Worm (Caenorhabditis elegans): ENCODE measurements around the gene Y79H2A.12.

Gene Y79H2A.12

DNA sequence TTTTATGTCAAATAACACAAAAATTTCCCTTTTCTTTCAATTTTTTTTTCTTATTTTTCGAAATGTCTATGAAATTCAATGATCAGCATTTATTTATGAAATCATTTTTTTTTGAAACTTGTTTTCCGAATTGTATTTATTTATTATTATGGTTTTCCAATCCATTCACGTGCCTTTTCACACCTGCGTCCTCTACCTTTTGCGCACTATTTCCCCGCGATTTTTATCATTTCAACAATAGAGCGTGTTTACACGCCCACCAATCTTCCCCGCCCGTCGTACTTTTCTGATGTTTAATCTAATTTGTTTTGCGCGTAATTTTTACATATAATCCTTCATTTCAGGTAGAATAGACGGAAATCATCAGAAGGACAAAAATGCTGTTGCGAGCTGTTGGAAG is 38.8 kb downstream of the Y79H2A.12 start, which contains the start of gene wah-1 (continued):
- TF ChIP-seq daf-16 (GFP tag; optimal IDR thresholded peaks at IDR 0.05), result peak in 1 of 2 experiments; percentile 28
- peak; percentile 96 for TF ChIP-seq daf-16 (tag; optimal IDR thresholded peaks at IDR 0.05)
- TF ChIP-seq zfp-2 (tag; optimal IDR thresholded peaks at IDR 0.05), result no peak
- TF ChIP-seq skn-1 (tag; optimal IDR thresholded peaks at IDR 0.05), result no peak
- no peak for TF ChIP-seq ctbp-1 (GFP tag; IDR thresholded peaks at IDR 0.05)
- TF ChIP-seq mdl-1 (tag; optimal IDR thresholded peaks at IDR 0.05), result peak in 1 of 2 experiments; percentile 74
- TF ChIP-seq sdz-12 (GFP tag; optimal IDR thresholded peaks at IDR 0.05), result no peak
- TF ChIP-seq daf-8 (GFP tag; IDR thresholded peaks at IDR 0.05), result no peak
- no peak for TF ChIP-seq ceh-62 (tag; optimal IDR thresholded peaks at IDR 0.05)
- TF ChIP-seq duxl-1 (tag; optimal IDR thresholded peaks at IDR 0.05; ENCODE audit: poor library complexity), result no peak
- no peak for TF ChIP-seq zip-11 (GFP tag; IDR thresholded peaks at IDR 0.05)
- TF ChIP-seq egl-43 (GFP tag; IDR thresholded peaks at IDR 0.05), result no peak
- TF ChIP-seq mep-1 (tag; optimal IDR thresholded peaks at IDR 0.05), result no peak
- no peak for TF ChIP-seq T26A8.4 (GFP tag; IDR thresholded peaks at IDR 0.05)
- no peak for TF ChIP-seq Y48G9A.11 (GFP tag; IDR thresholded peaks at IDR 0.05)
- TF ChIP-seq ama-1 (optimal IDR thresholded peaks at IDR 0.05), result peak; percentile 59
- no peak for TF ChIP-seq Y75B8A.6 (GFP tag; IDR thresholded peaks at IDR 0.05)
- TF ChIP-seq nhr-111 (GFP tag; optimal IDR thresholded peaks at IDR 0.05), result no peak
- no peak for TF ChIP-seq Y105C5A.15 (GFP tag; IDR thresholded peaks at IDR 0.05)
- no peak for TF ChIP-seq rbr-2 (tag; optimal IDR thresholded peaks at IDR 0.05)
- no peak for TF ChIP-seq ZK337.2 (GFP tag; IDR thresholded peaks at IDR 0.05)
- no peak for TF ChIP-seq dmd-8 (GFP tag; IDR thresholded peaks at IDR 0.05)
- TF ChIP-seq aha-1 (tag), result no peak
- no peak for TF ChIP-seq unc-39 (tag; optimal IDR thresholded peaks at IDR 0.05)
- TF ChIP-seq pha-4 (GFP tag; IDR thresholded peaks at IDR 0.05), result no peak
- peak; percentile 42 for TF ChIP-seq pha-4 (tag; optimal IDR thresholded peaks at IDR 0.05)
- no peak for TF ChIP-seq zag-1 (tag; optimal IDR thresholded peaks at IDR 0.05)
- TF ChIP-seq lir-3 (tag; optimal IDR thresholded peaks at IDR 0.05), result no peak

DNA sequence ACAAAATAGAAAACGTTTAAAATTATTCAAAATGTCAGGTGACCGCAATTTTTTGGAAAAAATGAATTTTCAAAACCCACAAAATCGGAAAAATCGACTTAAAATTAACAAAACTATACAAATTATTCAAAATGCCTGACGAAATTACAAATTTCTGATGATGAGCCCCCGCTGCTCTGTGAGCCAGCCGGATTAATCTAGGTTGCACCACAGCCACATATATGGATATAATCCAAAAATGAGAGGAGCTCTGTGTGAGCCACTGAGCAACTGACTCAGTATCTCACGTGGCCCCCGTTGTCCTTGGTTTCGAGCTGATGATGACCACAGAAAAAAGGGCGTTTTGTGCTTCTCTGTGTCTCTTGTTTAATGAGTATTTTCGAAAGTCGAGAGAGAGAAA is 43.6 kb downstream of the Y79H2A.12 start:
- TF ChIP-seq nhr-42 (GFP tag; IDR thresholded peaks at IDR 0.05) (no peak), dmd-9 (GFP tag; IDR thresholded peaks at IDR 0.05) (no peak), nhr-48 (tag; optimal IDR thresholded peaks at IDR 0.05) (no peak), dpl-1 (GFP tag; optimal IDR thresholded peaks at IDR 0.05) (no peak), hlh-30 (tag; optimal IDR thresholded peaks at IDR 0.05; ENCODE audit: insufficient read depth) (no peak), F26F4.8 (GFP tag; conservative IDR thresholded peaks at IDR 0.05) (no peak), attf-4 (tag; optimal IDR thresholded peaks at IDR 0.05) (no peak), egl-27 (tag; optimal IDR thresholded peaks at IDR 0.05) (no peak), fos-1 (tag; optimal IDR thresholded peaks at IDR 0.05) (no peak), D1046.2 (GFP tag; IDR thresholded peaks at IDR 0.05) (no peak), dmd-8 (GFP tag; IDR thresholded peaks at IDR 0.05) (no peak), nhr-77 (tag; optimal IDR thresholded peaks at IDR 0.05) (no peak), mdt-29 (GFP tag; IDR thresholded peaks at IDR 0.05) (no peak)

DNA sequence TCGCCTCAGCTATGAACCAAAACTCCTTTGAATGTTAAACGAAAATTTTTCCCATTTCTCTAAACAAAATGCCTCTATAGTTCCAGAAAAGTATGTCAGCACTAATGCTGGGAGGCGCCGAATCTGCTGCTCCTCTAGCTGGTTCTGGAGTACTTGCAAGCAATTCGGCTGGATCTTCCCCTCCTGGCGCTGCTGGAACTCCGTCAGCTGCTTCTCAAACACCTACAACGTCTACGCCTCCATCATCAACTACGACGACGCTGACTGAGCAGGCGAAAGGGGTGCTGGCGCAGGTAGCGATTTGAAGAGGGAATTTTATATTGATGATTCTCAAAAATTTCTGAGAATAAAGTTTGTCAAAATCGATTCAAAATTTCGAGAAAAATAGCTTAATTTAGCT is 46.2 kb downstream of the Y79H2A.12 start:
- TF ChIP-seq aha-1 (tag), result peak; percentile 71
- TF ChIP-seq mxl-3 (GFP tag; optimal IDR thresholded peaks at IDR 0.05), result no peak
- no peak for TF ChIP-seq mdl-1 (tag; optimal IDR thresholded peaks at IDR 0.05)
- TF ChIP-seq spr-1 (tag; optimal IDR thresholded peaks at IDR 0.05), result no peak
- no peak for TF ChIP-seq unc-62 (GFP tag; optimal IDR thresholded peaks at IDR 0.05 in 1 of 2)
- no peak for TF ChIP-seq unc-62 (tag; optimal IDR thresholded peaks at IDR 0.05)
- TF ChIP-seq ctbp-1 (GFP tag; IDR thresholded peaks at IDR 0.05), result no peak
- TF ChIP-seq set-16 (GFP tag; IDR thresholded peaks at IDR 0.05), result peak; percentile 33; the same call in 1 of the 2 replicates
- TF ChIP-seq dpl-1 (GFP tag; optimal IDR thresholded peaks at IDR 0.05), result no peak
- TF ChIP-seq zip-11 (GFP tag; IDR thresholded peaks at IDR 0.05), result no peak
